Fruit fly (Drosophila melanogaster) whole organism, embryonic: ENCODE data around the gene CG43915.

Experiments
- Abd-B ChIP-seq: fragments of 200-800 bp; sonication (Bioruptor generic); optimal IDR thresholded peaks from 2 replicates; lab custom pipeline; 2018; ENCODE audit warnings: missing biosample characterization, mild to moderate bottlenecking, missing genetic modification characterization, moderate library complexity
- Aef1 ChIP-seq: fragments of 200-800 bp; sonication (Bioruptor generic); IDR thresholded peaks from 3 replicates; pipeline ENCODE4 v1.3.6; 2022; ENCODE audit warnings: missing biosample characterization, missing genetic modification characterization
- Bdp1 ChIP-seq: fragments of 200-800 bp; sonication (Bioruptor generic); optimal IDR thresholded peaks from 3 replicates; lab custom pipeline; 2016; ENCODE audit warnings: missing biosample characterization, missing genetic modification characterization
- CG10267 ChIP-seq: fragments of 200-800 bp; sonication (Bioruptor generic); optimal IDR thresholded peaks from 2 replicates; lab custom pipeline; 2018; ENCODE audit warnings: missing biosample characterization, mild to moderate bottlenecking, missing genetic modification characterization, moderate library complexity
- CG10959 ChIP-seq: fragments of 200-800 bp; sonication (Bioruptor generic); IDR thresholded peaks from 2 replicates; pipeline ENCODE4 v1.3.6; 2022; ENCODE audit warnings: missing biosample characterization, missing genetic modification characterization
- CG12104 ChIP-seq: fragments of 200-800 bp; sonication (Bioruptor generic); optimal IDR thresholded peaks from 3 replicates; lab custom pipeline; 2016; ENCODE audit warnings: missing biosample characterization, missing genetic modification characterization
- CG12659 ChIP-seq: fragments of 200-800 bp; sonication (Bioruptor generic); optimal IDR thresholded peaks from 3 replicates; lab custom pipeline; 2017; ENCODE audit warnings: mild to moderate bottlenecking, missing biosample characterization, missing genetic modification reagents, missing genetic modification characterization
- CG14710 ChIP-seq: fragments of 200-800 bp; sonication (Bioruptor generic); optimal IDR thresholded peaks from 3 replicates; lab custom pipeline; 2019; ENCODE audit warnings: missing biosample characterization, mild to moderate bottlenecking, missing genetic modification characterization, moderate library complexity
- CG15073 ChIP-seq: fragments of 200-800 bp; sonication (Bioruptor generic); optimal IDR thresholded peaks from 2 replicates; lab custom pipeline; 2016; ENCODE audit warnings: missing biosample characterization, missing genetic modification characterization
- CG17186 ChIP-seq: fragments of 200-800 bp; sonication (Bioruptor generic); optimal IDR thresholded peaks from 3 replicates; lab custom pipeline; 2017; ENCODE audit warnings: missing biosample characterization, missing genetic modification reagents, missing genetic modification characterization
- CG18619 ChIP-seq: fragments of 200-800 bp; sonication (Bioruptor generic); optimal IDR thresholded peaks from 3 replicates; lab custom pipeline; 2017; ENCODE audit warnings: missing biosample characterization, mild to moderate bottlenecking, missing genetic modification characterization
- CG2116 ChIP-seq: fragments of 200-800 bp; sonication (Bioruptor generic); optimal IDR thresholded peaks from 3 replicates; lab custom pipeline; 2018; ENCODE audit warnings: missing biosample characterization, mild to moderate bottlenecking, missing genetic modification characterization
- CG31388 ChIP-seq: fragments of 200-800 bp; sonication (Bioruptor generic); optimal IDR thresholded peaks from 2 replicates; lab custom pipeline; 2016; ENCODE audit warnings: missing biosample characterization, missing genetic modification characterization
- CG33557 ChIP-seq: fragments of 200-800 bp; sonication (Bioruptor generic); optimal IDR thresholded peaks from 2 replicates; lab custom pipeline; 2019; ENCODE audit warnings: missing biosample characterization, mild to moderate bottlenecking, missing genetic modification characterization, moderate library complexity
- CG6689 ChIP-seq: fragments of 200-800 bp; sonication (Bioruptor generic); IDR thresholded peaks from 2 replicates; pipeline ENCODE4 v1.3.6; 2022; ENCODE audit warnings: missing biosample characterization, missing genetic modification characterization
- CG6791 ChIP-seq: fragments of 200-800 bp; sonication (Bioruptor generic); IDR thresholded peaks from 3 replicates; pipeline ENCODE4 v1.3.6; 2022; ENCODE audit warnings: missing biosample characterization, missing genetic modification characterization; ENCODE audit not compliant: partially characterized antibody
- CG7271 ChIP-seq: fragments of 200-800 bp; sonication (Bioruptor generic); optimal IDR thresholded peaks from 2 replicates; lab custom pipeline; 2018; ENCODE audit warnings: missing biosample characterization, mild to moderate bottlenecking, missing genetic modification characterization, moderate library complexity
- CoRest ChIP-seq: fragments of 200-800 bp; sonication (Bioruptor generic); optimal IDR thresholded peaks from 3 replicates; lab custom pipeline; 2018; ENCODE audit warnings: missing biosample characterization, mild to moderate bottlenecking, missing genetic modification characterization, moderate library complexity
- Dad ChIP-seq: fragments of 200-800 bp; sonication (Bioruptor generic); optimal IDR thresholded peaks from 3 replicates; lab custom pipeline; 2016; ENCODE audit warnings: missing biosample characterization, missing genetic modification characterization
- E2f2 ChIP-seq: fragments of 200-800 bp; sonication (Bioruptor generic); IDR thresholded peaks from 2 replicates; pipeline ENCODE4 v1.3.6; 2022; ENCODE audit warnings: missing biosample characterization, missing genetic modification characterization
- Fer1 ChIP-seq: fragments of 200-800 bp; sonication (Bioruptor generic); optimal IDR thresholded peaks from 2 replicates; lab custom pipeline; 2017; ENCODE audit warnings: missing biosample characterization, mild to moderate bottlenecking, missing genetic modification characterization
- Fer3 ChIP-seq: fragments of 200-800 bp; sonication (Bioruptor generic); optimal IDR thresholded peaks from 2 replicates; lab custom pipeline; 2018; ENCODE audit warnings: missing biosample characterization, mild to moderate bottlenecking, missing genetic modification characterization, moderate library complexity
- HLH54F ChIP-seq: fragments of 200-800 bp; sonication (Bioruptor generic); optimal IDR thresholded peaks from 3 replicates; lab custom pipeline; 2016; ENCODE audit warnings: missing biosample characterization, missing genetic modification characterization
- Hmx ChIP-seq: fragments of 200-800 bp; sonication (Bioruptor generic); optimal IDR thresholded peaks from 2 replicates; lab custom pipeline; 2016; ENCODE audit warnings: missing biosample characterization, missing genetic modification characterization
- MBD-R2 ChIP-seq: fragments of 200-800 bp; sonication (Bioruptor generic); IDR thresholded peaks from 2 replicates; pipeline ENCODE4 v1.3.6; 2022; ENCODE audit warnings: missing biosample characterization, missing genetic modification characterization
- MESR4 ChIP-seq: fragments of 200-800 bp; sonication (Bioruptor generic); optimal IDR thresholded peaks from 2 replicates; lab custom pipeline; 2018; ENCODE audit warnings: missing biosample characterization, mild to moderate bottlenecking, missing genetic modification characterization, moderate library complexity
- MTF-1 ChIP-seq: fragments of 200-800 bp; sonication (Bioruptor generic); optimal IDR thresholded peaks from 2 replicates; lab custom pipeline; 2018; ENCODE audit warnings: missing biosample characterization, mild to moderate bottlenecking, missing genetic modification characterization, borderline replicate concordance
- Mad ChIP-seq: fragments of 200-800 bp; sonication (Bioruptor generic); optimal IDR thresholded peaks from 2 replicates; lab custom pipeline; 2016; ENCODE audit warnings: missing biosample characterization, missing genetic modification characterization
- NK7.1 ChIP-seq: fragments of 200-800 bp; sonication (Bioruptor generic); optimal IDR thresholded peaks from 3 replicates; lab custom pipeline; 2016; ENCODE audit warnings: missing biosample characterization, missing genetic modification characterization
- Neu2 ChIP-seq: fragments of 200-800 bp; sonication (Bioruptor generic); optimal IDR thresholded peaks from 3 replicates; lab custom pipeline; 2016; ENCODE audit warnings: missing biosample characterization, missing genetic modification characterization, borderline replicate concordance
- Opbp ChIP-seq: fragments of 200-800 bp; sonication (Bioruptor generic); IDR thresholded peaks from 3 replicates; pipeline ENCODE4 v1.3.6; 2022; ENCODE audit warnings: missing biosample characterization, missing genetic modification characterization; ENCODE audit not compliant: partially characterized antibody
- Optix ChIP-seq: fragments of 200-800 bp; sonication (Bioruptor generic); IDR thresholded peaks from 3 replicates; pipeline ENCODE4 v1.3.6; 2022; ENCODE audit warnings: missing biosample characterization, missing genetic modification characterization
- PHDP ChIP-seq: fragments of 200-800 bp; sonication (Bioruptor generic); optimal IDR thresholded peaks from 3 replicates; lab custom pipeline; 2018; ENCODE audit warnings: missing biosample characterization, mild to moderate bottlenecking, missing genetic modification characterization, moderate library complexity
- Sox100B ChIP-seq: fragments of 200-800 bp; sonication (Bioruptor generic); optimal IDR thresholded peaks from 3 replicates; lab custom pipeline; 2018; ENCODE audit warnings: missing biosample characterization, mild to moderate bottlenecking, missing genetic modification characterization
- YL-1 ChIP-seq: fragments of 200-800 bp; sonication (Bioruptor generic); optimal IDR thresholded peaks from 3 replicates; lab custom pipeline; 2017; ENCODE audit warnings: missing biosample characterization, mild to moderate bottlenecking, missing genetic modification characterization
- az2 ChIP-seq: fragments of 200-800 bp; sonication (Bioruptor generic); optimal IDR thresholded peaks from 3 replicates; lab custom pipeline; 2016; ENCODE audit warnings: missing biosample characterization, missing genetic modification characterization
- fd102C ChIP-seq: fragments of 200-800 bp; sonication (Bioruptor generic); optimal IDR thresholded peaks from 2 replicates; lab custom pipeline; 2018; ENCODE audit warnings: missing biosample characterization, mild to moderate bottlenecking, missing genetic modification characterization, moderate library complexity
- gfzf ChIP-seq: fragments of 200-800 bp; sonication (Bioruptor generic); optimal IDR thresholded peaks from 2 replicates; lab custom pipeline; 2016; ENCODE audit warnings: missing biosample characterization, mild to moderate bottlenecking, missing genetic modification characterization, moderate library complexity
- hbn ChIP-seq: fragments of 200-800 bp; sonication (Bioruptor generic); IDR thresholded peaks from 2 replicates; pipeline ENCODE4 v1.3.6; 2022; ENCODE audit warnings: missing biosample characterization, missing genetic modification characterization; ENCODE audit not compliant: partially characterized antibody
- nerfin-1 ChIP-seq: fragments of 200-800 bp; sonication (Bioruptor generic); optimal IDR thresholded peaks from 3 replicates; lab custom pipeline; 2019; ENCODE audit warnings: missing biosample characterization, mild to moderate bottlenecking, missing genetic modification characterization, moderate library complexity
- repo ChIP-seq: fragments of 200-800 bp; sonication (Bioruptor generic); optimal IDR thresholded peaks from 2 replicates; lab custom pipeline; 2016; ENCODE audit warnings: missing biosample characterization, missing genetic modification characterization
- row ChIP-seq: fragments of 200-800 bp; sonication (Bioruptor generic); IDR thresholded peaks from 3 replicates; pipeline ENCODE4 v1.3.6; 2022; ENCODE audit warnings: missing biosample characterization, missing genetic modification characterization
- sc ChIP-seq, 3 experiments: fragments of >200 bp in 2 of 3; fragments of 200-800 bp in 1 of 3; sonication (Bioruptor generic) in 1 of 3; optimal IDR thresholded peaks; 2 replicates in 2 of 3; 3 replicates in 1 of 3; lab custom pipeline; 2017; ENCODE audit warnings: mild to moderate bottlenecking in 1 of 3, missing biosample characterization in 1 of 3, missing genetic modification characterization in 1 of 3, missing genetic modification reagents in 1 of 3
- sd ChIP-seq: fragments of 200-800 bp; sonication (Bioruptor generic); optimal IDR thresholded peaks from 3 replicates; lab custom pipeline; 2018; ENCODE audit warnings: missing biosample characterization, mild to moderate bottlenecking, missing genetic modification characterization, moderate library complexity
- sens ChIP-seq: fragments of 200-800 bp; sonication (Bioruptor generic); peaks from one replicate; lab custom pipeline; 2016; ENCODE audit warnings: missing biosample characterization, missing genetic modification characterization
- sens-2 ChIP-seq: fragments of 200-800 bp; sonication (Bioruptor generic); IDR thresholded peaks from 2 replicates; pipeline ENCODE4 v1.3.6; 2022; ENCODE audit warnings: missing biosample characterization, missing genetic modification characterization
- trem ChIP-seq: fragments of 200-800 bp; optimal IDR thresholded peaks from 3 replicates; lab custom pipeline; 2019; ENCODE audit warnings: missing biosample characterization, mild to moderate bottlenecking, missing genetic modification characterization, moderate library complexity
- twi ChIP-seq: fragments of 200-800 bp; optimal IDR thresholded peaks from 2 replicates; lab custom pipeline; 2019; ENCODE audit warnings: missing biosample characterization, mild to moderate bottlenecking, missing genetic modification characterization, moderate library complexity
- vnd ChIP-seq: fragments of 200-800 bp; sonication (Bioruptor generic); IDR thresholded peaks from 3 replicates; pipeline ENCODE4 v1.3.6; 2022; ENCODE audit warnings: missing biosample characterization, missing genetic modification characterization; ENCODE audit not compliant: partially characterized antibody

Gene CG43915

dm6 chr3L:4021260-4021831 lies 48.6 kb downstream of the CG43915 start, which contains the start of gene Mul1 (continued):
- TF ChIP-seq Neu2 (GFP tag; lab: Kevin White, UChicago) (no peak), gfzf (GFP tag; lab: Kevin White, UChicago) (peak; percentile 88), CG10267 (tag; lab: Kevin White, UChicago) (peak; percentile 19), E2f2 (peak; percentile 93), Abd-B (GFP tag; lab: Kevin White, UChicago) (no peak), CG18619 (GFP tag; lab: Kevin White, UChicago) (no peak), Mad (GFP tag; lab: Kevin White, UChicago) (no peak), Opbp (GFP tag; lab: Robert Waterston, UW) (0 out of 3 replicates have a peak, but pooled peaks have one; percentile 33), vnd (GFP tag; lab: Robert Waterston, UW) (no peak), Fer1 (GFP tag; lab: Kevin White, UChicago) (no peak), Fer3 (no peak), twi (tag; lab: Kevin White, UChicago) (peak; percentile 33), CG6791 (GFP tag; lab: Robert Waterston, UW) (no peak), CG12659 (GFP tag; lab: Kevin White, UChicago) (peak; percentile 46), row (GFP tag; lab: Robert Waterston, UW) (peak; percentile 27; the same call in 1 of the 3 replicates), nerfin-1 (tag; lab: Kevin White, UChicago) (peak; percentile 51), CG15073 (GFP tag; lab: Kevin White, UChicago) (no peak), sens-2 (GFP tag; lab: Robert Waterston, UW) (no peak), MESR4 (peak; percentile 54), repo (GFP tag; lab: Kevin White, UChicago) (no peak), CG31388 (GFP tag; lab: Kevin White, UChicago) (no peak), HLH54F (no peak), CG12104 (no peak), YL-1 (GFP tag; lab: Kevin White, UChicago) (peak; percentile 42), sc (optimal IDR thresholded peaks at IDR 0.05; lab: Kevin White, UChicago) (no peak), sc (GFP tag; optimal IDR thresholded peaks at IDR 0.05; lab: Kevin White, UChicago) (no peak), Dad (GFP tag; lab: Kevin White, UChicago) (no peak), MTF-1 (GFP tag; lab: Kevin White, UChicago) (no peak), az2 (no peak), Hmx (GFP tag; lab: Kevin White, UChicago) (no peak), CG6689 (GFP tag; lab: Robert Waterston, UW) (no peak), Sox100B (GFP tag; lab: Kevin White, UChicago) (no peak), sd (tag; lab: Kevin White, UChicago) (peak; percentile 10), Optix (GFP tag; lab: Robert Waterston, UW) (no peak), hbn (GFP tag; lab: Robert Waterston, UW) (0 out of 2 replicates have a peak, but pooled peaks have one; percentile 17), PHDP (peak; percentile 10), MBD-R2 (peak; percentile 83), NK7.1 (no peak), Bdp1 (no peak), sens (GFP tag; lab: Kevin White, UChicago) (peak; percentile 53), CG2116 (peak; percentile 42), CG10959 (GFP tag; lab: Robert Waterston, UW) (no peak), fd102C (GFP tag; lab: Kevin White, UChicago) (no peak), CoRest (peak; percentile 11), CG17186 (GFP tag; lab: Kevin White, UChicago) (peak; percentile 24), CG33557 (GFP tag; lab: Kevin White, UChicago) (no peak), CG7271 (tag; lab: Kevin White, UChicago) (no peak), Aef1 (GFP tag; lab: Robert Waterston, UW) (no peak), trem (tag; lab: Kevin White, UChicago) (peak; percentile 43), CG14710 (tag; lab: Kevin White, UChicago) (peak; percentile 56)
